Worm (Caenorhabditis elegans) whole organism, L2 larva: ENCODE results near the gene pals-20.

Experiments used
- ama-1 ChIP-seq: fragments of 150-350 bp; optimal IDR thresholded peaks from 2 replicates; lab custom pipeline; 2018; ENCODE audit warnings: inconsistent platforms
- lsy-2 ChIP-seq, 2 experiments: fragments of 150-350 bp in 1 of 2; sonication (generic microtip) in 1 of 2; optimal IDR thresholded peaks; 2 replicates each; lab custom pipeline; 2014 to 2017; ENCODE audit warnings: missing biosample characterization in 2 of 2, missing genetic modification characterization in 2 of 2
- nhr-11 ChIP-seq: fragments of 150-350 bp; optimal IDR thresholded peaks from 2 replicates; lab custom pipeline; 2014; ENCODE audit warnings: missing biosample characterization, missing genetic modification characterization
- nhr-12 ChIP-seq: fragments of 150-350 bp; optimal IDR thresholded peaks from 2 replicates; lab custom pipeline; 2014; ENCODE audit warnings: missing biosample characterization, missing genetic modification characterization
- nhr-21 ChIP-seq: fragments of 150-350 bp; optimal IDR thresholded peaks from 2 replicates; lab custom pipeline; 2014; ENCODE audit warnings: missing biosample characterization, missing genetic modification characterization
- nhr-23 ChIP-seq: fragments of 150-350 bp; optimal IDR thresholded peaks from 2 replicates; lab custom pipeline; 2014; ENCODE audit warnings: missing biosample characterization, missing genetic modification reagents, missing genetic modification characterization
- nhr-237 ChIP-seq: fragments of 150-350 bp; optimal IDR thresholded peaks from 2 replicates; lab custom pipeline; 2014; ENCODE audit warnings: missing biosample characterization, missing genetic modification characterization
- nhr-25 ChIP-seq: fragments of 150-350 bp; sonication (generic microtip); optimal IDR thresholded peaks from 3 replicates; lab custom pipeline; 2014; ENCODE audit warnings: missing biosample characterization, missing genetic modification characterization
- nhr-77 ChIP-seq: fragments of 150-350 bp; optimal IDR thresholded peaks from 2 replicates; lab custom pipeline; 2014; ENCODE audit warnings: missing biosample characterization, missing genetic modification characterization
- snpc-4 ChIP-seq: fragments of 150-350 bp; optimal IDR thresholded peaks from 2 replicates; lab custom pipeline; 2014; ENCODE audit warnings: missing biosample characterization, missing genetic modification characterization
- unc-62 ChIP-seq: fragments of 150-350 bp; optimal IDR thresholded peaks from 2 replicates; lab custom pipeline; 2014; ENCODE audit warnings: missing biosample characterization, missing genetic modification reagents, missing genetic modification characterization

DNA sequence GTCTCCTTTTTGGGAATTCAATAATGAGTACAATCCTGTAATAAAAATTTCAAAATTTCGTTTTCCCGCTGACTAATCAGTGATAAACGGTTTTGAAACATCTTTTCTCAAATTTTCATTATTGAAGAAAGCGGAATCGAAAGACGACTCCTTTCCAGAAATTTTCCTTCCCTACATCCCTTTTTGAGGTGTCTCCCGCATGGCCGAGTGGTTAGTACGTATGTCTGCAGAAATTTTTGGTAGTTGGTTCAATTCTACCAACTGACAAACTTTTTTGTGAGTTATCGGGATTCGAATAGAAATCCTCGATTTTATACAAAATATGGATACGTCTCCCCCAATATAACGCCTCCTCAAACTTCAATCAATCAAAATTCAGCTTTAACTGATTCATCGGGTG is 33.6 kb downstream of the pals-20 start:
- TF ChIP-seq lsy-2 (tag; optimal IDR thresholded peaks at IDR 0.05; lab: Kevin White, UChicago) (no peak), nhr-23 (tag; lab: Kevin White, UChicago) (no peak), nhr-11 (tag; lab: Kevin White, UChicago) (no peak), unc-62 (GFP tag; lab: Kevin White, UChicago) (no peak), nhr-77 (no peak), nhr-237 (no peak), nhr-25 (tag; lab: Kevin White, UChicago) (no peak), snpc-4 (no peak), nhr-12 (no peak), nhr-21 (tag; lab: Kevin White, UChicago) (no peak), ama-1 (no peak)
